Fruit fly (Drosophila melanogaster) whole organism, embryonic: ENCODE measurements around the gene CG32032.

ENCODE experiments used
- Antp ChIP-seq: fragments of 200-800 bp; sonication (Bioruptor generic); optimal IDR thresholded peaks from 3 replicates; lab custom pipeline; 2016; ENCODE audit warnings: missing biosample characterization, missing genetic modification characterization
- Atf6 ChIP-seq: fragments of 200-800 bp; sonication (Bioruptor generic); IDR thresholded peaks from 2 replicates; pipeline ENCODE4 v1.3.6; 2022; ENCODE audit warnings: missing biosample characterization, missing genetic modification characterization
- BEAF-32 ChIP-seq: fragments of 200-800 bp; sonication (Bioruptor generic); optimal IDR thresholded peaks from 3 replicates; lab custom pipeline; 2017; ENCODE audit warnings: missing biosample characterization, missing genetic modification characterization, mild to moderate bottlenecking, moderate library complexity, missing genetic modification reagents
- Bteb2 ChIP-seq: fragments of 200-800 bp; sonication (Bioruptor generic); optimal IDR thresholded peaks from 2 replicates; lab custom pipeline; 2016; ENCODE audit warnings: missing biosample characterization, missing genetic modification characterization
- CG10543 ChIP-seq: fragments of 200-800 bp; sonication (Bioruptor generic); optimal IDR thresholded peaks from 3 replicates; lab custom pipeline; 2017; ENCODE audit warnings: missing biosample characterization, mild to moderate bottlenecking, missing genetic modification characterization, moderate library complexity
- CG10565 ChIP-seq: fragments of 200-800 bp; sonication (Bioruptor generic); optimal IDR thresholded peaks from 3 replicates; lab custom pipeline; 2016; ENCODE audit warnings: missing biosample characterization, mild to moderate bottlenecking, missing genetic modification characterization
- CG10654 ChIP-seq: fragments of 200-800 bp; sonication (Bioruptor generic); optimal IDR thresholded peaks from 2 replicates; lab custom pipeline; 2016; ENCODE audit warnings: missing biosample characterization, missing genetic modification characterization
- CG11696 ChIP-seq: fragments of 200-800 bp; sonication (Bioruptor generic); IDR thresholded peaks from 2 replicates; pipeline ENCODE4 v1.3.6; 2022; ENCODE audit warnings: missing biosample characterization, missing genetic modification characterization
- CG13624 ChIP-seq: fragments of 200-800 bp; sonication (Bioruptor generic); optimal IDR thresholded peaks from 2 replicates; lab custom pipeline; 2016; ENCODE audit warnings: missing biosample characterization, missing genetic modification characterization
- CG1602 ChIP-seq: fragments of 200-800 bp; sonication (Bioruptor generic); optimal IDR thresholded peaks from 3 replicates; lab custom pipeline; 2016; ENCODE audit warnings: missing biosample characterization, missing genetic modification characterization
- CG16863 ChIP-seq: fragments of 200-800 bp; sonication (Bioruptor generic); optimal IDR thresholded peaks from 3 replicates; lab custom pipeline; 2016; ENCODE audit warnings: missing biosample characterization, missing genetic modification characterization
- CG2202 ChIP-seq: fragments of 200-800 bp; sonication (Bioruptor generic); optimal IDR thresholded peaks from 2 replicates; lab custom pipeline; 2018; ENCODE audit warnings: missing biosample characterization, mild to moderate bottlenecking, missing genetic modification characterization
- CG2678 ChIP-seq: fragments of 200-800 bp; sonication (Bioruptor generic); optimal IDR thresholded peaks from 3 replicates; lab custom pipeline; 2019; ENCODE audit warnings: missing biosample characterization, mild to moderate bottlenecking, missing genetic modification characterization, moderate library complexity
- CG31365 ChIP-seq: fragments of 200-800 bp; sonication (Bioruptor generic); optimal IDR thresholded peaks from 2 replicates; lab custom pipeline; 2018; ENCODE audit warnings: missing biosample characterization, mild to moderate bottlenecking, missing genetic modification characterization
- CG34224 ChIP-seq: fragments of 200-800 bp; sonication (Bioruptor generic); IDR thresholded peaks from 3 replicates; pipeline ENCODE4 v1.3.6; 2022; ENCODE audit warnings: missing biosample characterization, missing genetic modification characterization; ENCODE audit not compliant: partially characterized antibody
- CG34376 ChIP-seq: fragments of 200-800 bp; sonication (Bioruptor generic); optimal IDR thresholded peaks from 2 replicates; lab custom pipeline; 2018; ENCODE audit warnings: missing biosample characterization, mild to moderate bottlenecking, missing genetic modification characterization
- CG3726 ChIP-seq: fragments of 200-800 bp; sonication (Bioruptor generic); IDR thresholded peaks from 3 replicates; pipeline ENCODE4, ENCODE4 v1.3.6; 2022; ENCODE audit warnings: missing biosample characterization, missing genetic modification characterization
- CG4328 ChIP-seq: fragments of 200-800 bp; sonication (Bioruptor generic); optimal IDR thresholded peaks from 3 replicates; lab custom pipeline; 2017; ENCODE audit warnings: missing biosample characterization, missing genetic modification reagents, missing genetic modification characterization
- CG4730 ChIP-seq: fragments of 200-800 bp; sonication (Bioruptor generic); IDR thresholded peaks from 2 replicates; pipeline ENCODE4 v1.3.6; 2022; ENCODE audit warnings: missing biosample characterization, missing genetic modification characterization
- CG6175 ChIP-seq: fragments of 200-800 bp; sonication (Bioruptor generic); IDR thresholded peaks from 3 replicates; pipeline ENCODE4 v1.3.6; 2022; ENCODE audit warnings: missing biosample characterization, missing genetic modification characterization
- CG8359 ChIP-seq: fragments of 200-800 bp; sonication (Bioruptor generic); optimal IDR thresholded peaks from 2 replicates; lab custom pipeline; 2017; ENCODE audit warnings: missing biosample characterization, mild to moderate bottlenecking, missing genetic modification characterization, borderline replicate concordance
- CG9817 ChIP-seq: fragments of 200-800 bp; sonication (Bioruptor generic); optimal IDR thresholded peaks from 2 replicates; lab custom pipeline; 2018; ENCODE audit warnings: missing biosample characterization, mild to moderate bottlenecking, missing genetic modification characterization, moderate library complexity
- Dad ChIP-seq: fragments of 200-800 bp; sonication (Bioruptor generic); optimal IDR thresholded peaks from 3 replicates; lab custom pipeline; 2016; ENCODE audit warnings: missing biosample characterization, missing genetic modification characterization
- Dek ChIP-seq: fragments of 200-800 bp; sonication (Bioruptor generic); optimal IDR thresholded peaks from 3 replicates; lab custom pipeline; 2019; ENCODE audit warnings: missing biosample characterization, mild to moderate bottlenecking, missing genetic modification characterization, moderate library complexity
- GATAe ChIP-seq: fragments of 200-800 bp; sonication (Bioruptor generic); conservative IDR thresholded peaks from 2 replicates; pipeline ENCODE4 v1.3.6; 2022; ENCODE audit warnings: missing biosample characterization, missing genetic modification characterization
- Gsc ChIP-seq: fragments of 200-800 bp; sonication (Bioruptor generic); IDR thresholded peaks from 2 replicates; pipeline ENCODE4 v1.3.6; 2022; ENCODE audit warnings: missing biosample characterization, missing genetic modification characterization
- Max ChIP-seq: fragments of 200-800 bp; sonication (Bioruptor generic); optimal IDR thresholded peaks from 2 replicates; lab custom pipeline; 2016; ENCODE audit warnings: missing biosample characterization, mild to moderate bottlenecking, missing genetic modification characterization
- Meics ChIP-seq: fragments of 200-800 bp; sonication (Bioruptor generic); optimal IDR thresholded peaks from 2 replicates; lab custom pipeline; 2017; ENCODE audit warnings: missing biosample characterization, mild to moderate bottlenecking, missing genetic modification characterization
- Myb ChIP-seq: fragments of 200-800 bp; sonication (Bioruptor generic); optimal IDR thresholded peaks from 2 replicates; lab custom pipeline; 2016; ENCODE audit warnings: missing biosample characterization, missing genetic modification characterization
- Neu2 ChIP-seq: fragments of 200-800 bp; sonication (Bioruptor generic); optimal IDR thresholded peaks from 3 replicates; lab custom pipeline; 2016; ENCODE audit warnings: missing biosample characterization, missing genetic modification characterization, borderline replicate concordance
- Oli ChIP-seq: fragments of 200-800 bp; sonication (Bioruptor generic); optimal IDR thresholded peaks from 2 replicates; lab custom pipeline; 2018; ENCODE audit warnings: missing biosample characterization, mild to moderate bottlenecking, missing genetic modification characterization, moderate library complexity
- PHDP ChIP-seq: fragments of 200-800 bp; sonication (Bioruptor generic); optimal IDR thresholded peaks from 3 replicates; lab custom pipeline; 2018; ENCODE audit warnings: missing biosample characterization, mild to moderate bottlenecking, missing genetic modification characterization, moderate library complexity
- Pdp1 ChIP-seq, 2 experiments: fragments of 200-800 bp; sonication (Bioruptor generic); optimal IDR thresholded peaks; 3 replicates each; lab custom pipeline; 2016; ENCODE audit warnings: missing biosample characterization in 2 of 2, missing genetic modification characterization in 2 of 2, mild to moderate bottlenecking in 1 of 2, moderate library complexity in 1 of 2
- al ChIP-seq: fragments of 200-800 bp; sonication (Bioruptor generic); IDR thresholded peaks from 2 replicates; pipeline ENCODE4 v1.3.6; 2022; ENCODE audit warnings: missing biosample characterization, missing genetic modification characterization
- ash1 ChIP-seq: fragments of 200-800 bp; sonication (Bioruptor generic); optimal IDR thresholded peaks from 2 replicates; lab custom pipeline; 2018; ENCODE audit warnings: missing biosample characterization, mild to moderate bottlenecking, missing genetic modification characterization
- ato ChIP-seq: fragments of 200-800 bp; sonication (Bioruptor generic); IDR thresholded peaks from 2 replicates; pipeline ENCODE4 v1.3.6; 2022; ENCODE audit warnings: missing biosample characterization, missing genetic modification characterization; ENCODE audit not compliant: partially characterized antibody
- az2 ChIP-seq: fragments of 200-800 bp; sonication (Bioruptor generic); optimal IDR thresholded peaks from 3 replicates; lab custom pipeline; 2016; ENCODE audit warnings: missing biosample characterization, missing genetic modification characterization
- chinmo ChIP-seq: fragments of 200-800 bp; sonication (Bioruptor generic); IDR thresholded peaks from 4 replicates; pipeline ENCODE4 v1.3.6; 2022; ENCODE audit warnings: missing biosample characterization, missing genetic modification characterization; ENCODE audit not compliant: partially characterized antibody
- da ChIP-seq: fragments of 200-800 bp; sonication (Bioruptor generic); optimal IDR thresholded peaks from 2 replicates; lab custom pipeline; 2016; ENCODE audit warnings: missing biosample characterization, missing genetic modification characterization
- dpn ChIP-seq, 2 experiments: fragments of 200-800 bp; sonication (Bioruptor generic); optimal IDR thresholded peaks; 3 replicates each; lab custom pipeline; 2016; ENCODE audit warnings: missing biosample characterization in 2 of 2, missing genetic modification characterization in 2 of 2
- dysf ChIP-seq: fragments of 200-800 bp; sonication (Bioruptor generic); IDR thresholded peaks from 3 replicates; pipeline ENCODE4 v1.3.6; 2022; ENCODE audit warnings: missing biosample characterization, missing genetic modification characterization
- grn ChIP-seq: fragments of 200-800 bp; sonication (Bioruptor generic); optimal IDR thresholded peaks from 3 replicates; lab custom pipeline; 2017; ENCODE audit warnings: missing biosample characterization, missing genetic modification characterization
- jigr1 ChIP-seq: fragments of 200-800 bp; sonication (Bioruptor generic); IDR thresholded peaks from 3 replicates; pipeline ENCODE4 v1.3.6; 2022; ENCODE audit warnings: missing biosample characterization, missing genetic modification characterization
- kah ChIP-seq: fragments of 200-800 bp; sonication (Bioruptor generic); optimal IDR thresholded peaks from 2 replicates; lab custom pipeline; 2018; ENCODE audit warnings: missing biosample characterization, mild to moderate bottlenecking, missing genetic modification characterization
- lbe ChIP-seq: fragments of 200-800 bp; sonication (Bioruptor generic); optimal IDR thresholded peaks from 2 replicates; lab custom pipeline; 2016; ENCODE audit warnings: missing biosample characterization, mild to moderate bottlenecking, missing genetic modification characterization
- ro ChIP-seq: fragments of 200-800 bp; sonication (Bioruptor generic); IDR thresholded peaks from 2 replicates; pipeline ENCODE4 v1.3.6; 2022; ENCODE audit warnings: missing biosample characterization, missing genetic modification characterization
- sim ChIP-seq: fragments of 200-800 bp; sonication (Bioruptor generic); IDR thresholded peaks from 2 replicates; pipeline ENCODE4 v1.3.6; 2022; ENCODE audit warnings: missing biosample characterization, missing genetic modification characterization
- slp2 ChIP-seq: fragments of 200-800 bp; sonication (Bioruptor generic); optimal IDR thresholded peaks from 2 replicates; lab custom pipeline; 2016; ENCODE audit warnings: missing biosample characterization, missing genetic modification characterization
- twi ChIP-seq: fragments of 200-800 bp; optimal IDR thresholded peaks from 2 replicates; lab custom pipeline; 2019; ENCODE audit warnings: missing biosample characterization, mild to moderate bottlenecking, missing genetic modification characterization, moderate library complexity
- usp ChIP-seq: fragments of >200 bp; optimal IDR thresholded peaks from 2 replicates; lab custom pipeline; 2017; ENCODE audit warnings: missing biosample characterization, missing genetic modification characterization
- zen ChIP-seq: fragments of 200-800 bp; sonication (Bioruptor generic); optimal IDR thresholded peaks from 3 replicates; lab custom pipeline; 2018; ENCODE audit warnings: missing biosample characterization, mild to moderate bottlenecking, missing genetic modification characterization, moderate library complexity
- zfh1 ChIP-seq: fragments of 200-800 bp; sonication (Bioruptor generic); IDR thresholded peaks from 3 replicates; pipeline ENCODE4 v1.3.6; 2022; ENCODE audit warnings: missing biosample characterization, missing genetic modification characterization

The CG32032 gene

dm6 chr3L:9094980-9095425, 2.1 kb downstream of the CG32032 start (continued):
- TF ChIP-seq Meics (GFP tag; lab: Kevin White, UChicago) (no peak), kah (GFP tag; lab: Kevin White, UChicago) (no peak), az2 (GFP tag; lab: Kevin White, UChicago) (no peak), sim (GFP tag; lab: Robert Waterston, UW) (no peak), CG2202 (tag; lab: Kevin White, UChicago) (no peak), CG3726 (no peak), Oli (tag; lab: Kevin White, UChicago) (no peak), CG4730 (GFP tag; lab: Robert Waterston, UW) (no peak), ash1 (GFP tag; lab: Kevin White, UChicago) (no peak), CG34224 (GFP tag; lab: Robert Waterston, UW) (no peak; the same call in 2 of the 3 replicates), Neu2 (GFP tag; lab: Kevin White, UChicago) (no peak), al (GFP tag; lab: Robert Waterston, UW) (no peak), CG8359 (no peak), CG4328 (GFP tag; lab: Kevin White, UChicago) (no peak), Atf6 (no peak), CG10654 (GFP tag; lab: Kevin White, UChicago) (no peak), slp2 (GFP tag; lab: Kevin White, UChicago) (no peak), CG13624 (GFP tag; lab: Kevin White, UChicago) (no peak), da (GFP tag; lab: Kevin White, UChicago) (no peak), chinmo (GFP tag; lab: Robert Waterston, UW) (0 out of 4 replicates have a peak, but pooled peaks have one; percentile 48), BEAF-32 (no peak), lbe (GFP tag; lab: Kevin White, UChicago) (no peak), jigr1 (no peak), CG11696 (no peak), usp (GFP tag; lab: Kevin White, UChicago) (no peak), zfh1 (GFP tag; lab: Robert Waterston, UW) (no peak), Myb (GFP tag; lab: Kevin White, UChicago) (peak; percentile 71), ato (GFP tag; lab: Robert Waterston, UW) (no peak), Antp (GFP tag; lab: Kevin White, UChicago) (no peak), zen (no peak), CG34376 (peak; percentile 65), CG10565 (GFP tag; lab: Kevin White, UChicago) (no peak), CG9817 (tag; lab: Kevin White, UChicago) (no peak), CG2678 (tag; lab: Kevin White, UChicago) (peak; percentile 0), GATAe (GFP tag; lab: Robert Waterston, UW) (peak; percentile 57), dysf (no peak), CG1602 (GFP tag; lab: Kevin White, UChicago) (no peak), Pdp1 (GFP tag; optimal IDR thresholded peaks at IDR 0.05; lab: Kevin White, UChicago) (peak in 1 of 2 experiments; percentile 57), PHDP (tag; lab: Kevin White, UChicago) (no peak), CG10543 (peak; percentile 25), twi (tag; lab: Kevin White, UChicago) (no peak), CG31365 (tag; lab: Kevin White, UChicago) (no peak), Max (GFP tag; lab: Kevin White, UChicago) (no peak), Bteb2 (GFP tag; lab: Kevin White, UChicago) (no peak), Dad (GFP tag; lab: Kevin White, UChicago) (no peak), ro (GFP tag; lab: Robert Waterston, UW) (no peak), CG6175 (GFP tag; lab: Robert Waterston, UW) (no peak), Dek (tag; lab: Kevin White, UChicago) (no peak), CG16863 (GFP tag; lab: Kevin White, UChicago) (no peak), grn (GFP tag; lab: Kevin White, UChicago) (peak; percentile 86), dpn (GFP tag; optimal IDR thresholded peaks at IDR 0.05; lab: Kevin White, UChicago) (no peak), Gsc (no peak)
